Worm (Caenorhabditis elegans) whole organism, mixed stage, embryonic: ENCODE data around the gene srh-215.

Experiments
- bed-3 ChIP-seq: fragments of 200-800 bp; sonication (Bioruptor generic); optimal IDR thresholded peaks from 3 replicates; lab custom pipeline; 2018; ENCODE audit warnings: mild to moderate bottlenecking, missing genetic modification characterization, moderate library complexity, missing compliant biosample characterization
- ceh-39 ChIP-seq: fragments of 150-350 bp; optimal IDR thresholded peaks from 2 replicates; lab custom pipeline; 2014; ENCODE audit warnings: missing biosample characterization, missing genetic modification characterization
- ceh-43 ChIP-seq: fragments of 200-800 bp; sonication (Bioruptor generic); optimal IDR thresholded peaks from 2 replicates; lab custom pipeline; 2018; ENCODE audit warnings: mild to moderate bottlenecking, missing genetic modification characterization, moderate library complexity, missing compliant biosample characterization
- ceh-83 ChIP-seq: fragments of 200-800 bp; sonication (Bioruptor generic); optimal IDR thresholded peaks from 2 replicates; lab custom pipeline; 2018; ENCODE audit warnings: mild to moderate bottlenecking, missing genetic modification characterization, missing compliant biosample characterization
- cnd-1 ChIP-seq: fragments of 200-800 bp; sonication (Bioruptor generic); optimal IDR thresholded peaks from 2 replicates; lab custom pipeline; 2018; ENCODE audit warnings: mild to moderate bottlenecking, missing genetic modification characterization, missing compliant biosample characterization
- drap-1 ChIP-seq: fragments of 200-800 bp; sonication (Bioruptor generic); optimal IDR thresholded peaks from 3 replicates; lab custom pipeline; 2018; ENCODE audit warnings: mild to moderate bottlenecking, missing genetic modification characterization, missing compliant biosample characterization
- elt-1 ChIP-seq: sonication (generic microtip); optimal IDR thresholded peaks from 2 replicates; lab custom pipeline; 2017; ENCODE audit warnings: missing genetic modification characterization, mild to moderate bottlenecking, missing compliant biosample characterization, antibody characterized with exemption, moderate library complexity, borderline replicate concordance; ENCODE audit not compliant: insufficient read depth
- elt-3 ChIP-seq: fragments of 150-350 bp; optimal IDR thresholded peaks from 2 replicates; lab custom pipeline; 2014; ENCODE audit warnings: missing biosample characterization, missing genetic modification characterization
- flh-1 ChIP-seq: fragments of 200-800 bp; sonication (Bioruptor generic); optimal IDR thresholded peaks from 2 replicates; lab custom pipeline; 2018; ENCODE audit warnings: mild to moderate bottlenecking, missing genetic modification characterization, moderate library complexity, missing compliant biosample characterization
- hlh-1 ChIP-seq: fragments of 150-350 bp; optimal IDR thresholded peaks from 2 replicates; lab custom pipeline; 2014; ENCODE audit warnings: missing biosample characterization, missing genetic modification reagents, missing genetic modification characterization
- lin-13 ChIP-seq: fragments of 150-350 bp; optimal IDR thresholded peaks from 2 replicates; lab custom pipeline; 2014; ENCODE audit warnings: missing biosample characterization, missing genetic modification characterization
- lsy-2 ChIP-seq: fragments of 150-350 bp; optimal IDR thresholded peaks from 2 replicates; lab custom pipeline; 2014; ENCODE audit warnings: missing biosample characterization, missing genetic modification characterization
- mab-5 ChIP-seq: fragments of 150-350 bp; optimal IDR thresholded peaks from 2 replicates; lab custom pipeline; 2014; ENCODE audit warnings: missing biosample characterization, missing genetic modification characterization
- mep-1 ChIP-seq: fragments of 150-350 bp; optimal IDR thresholded peaks from 2 replicates; lab custom pipeline; 2017; ENCODE audit warnings: missing biosample characterization, missing genetic modification reagents, missing genetic modification characterization, inconsistent platforms
- mls-2 ChIP-seq: sonication (generic microtip); optimal IDR thresholded peaks from 2 replicates; lab custom pipeline; 2016; ENCODE audit warnings: mild to moderate bottlenecking, missing genetic modification characterization, moderate library complexity, missing compliant biosample characterization
- nhr-12 ChIP-seq: fragments of 150-350 bp; optimal IDR thresholded peaks from 2 replicates; lab custom pipeline; 2014; ENCODE audit warnings: missing biosample characterization, missing genetic modification characterization
- nhr-2 ChIP-seq: fragments of 150-350 bp; optimal IDR thresholded peaks from 2 replicates; lab custom pipeline; 2014; ENCODE audit warnings: missing biosample characterization, missing genetic modification characterization
- nhr-237 ChIP-seq: fragments of 150-350 bp; optimal IDR thresholded peaks from 2 replicates; lab custom pipeline; 2014; ENCODE audit warnings: missing biosample characterization, missing genetic modification characterization
- nhr-28 ChIP-seq: fragments of 150-350 bp; optimal IDR thresholded peaks from 2 replicates; lab custom pipeline; 2014; ENCODE audit warnings: missing biosample characterization, missing genetic modification characterization
- nhr-76 ChIP-seq: sonication (generic microtip); optimal IDR thresholded peaks from 2 replicates; lab custom pipeline; 2017; ENCODE audit warnings: missing biosample characterization, missing genetic modification characterization
- pha-4 ChIP-seq: fragments of 150-350 bp; optimal IDR thresholded peaks from 2 replicates; lab custom pipeline; 2018; ENCODE audit warnings: missing biosample characterization, missing genetic modification reagents, missing genetic modification characterization
- sem-2 ChIP-seq: fragments of 200-800 bp; sonication (Bioruptor generic); optimal IDR thresholded peaks from 2 replicates; lab custom pipeline; 2018; ENCODE audit warnings: mild to moderate bottlenecking, missing genetic modification characterization, missing compliant biosample characterization
- snpc-4 ChIP-seq: fragments of 150-350 bp; optimal IDR thresholded peaks from 2 replicates; lab custom pipeline; 2014; ENCODE audit warnings: missing biosample characterization, missing genetic modification characterization
- sptf-1 ChIP-seq: sonication (generic microtip); optimal IDR thresholded peaks from 2 replicates; lab custom pipeline; 2017; ENCODE audit warnings: mild to moderate bottlenecking, missing genetic modification characterization, moderate library complexity, missing compliant biosample characterization
- tbx-8 ChIP-seq: fragments of 200-800 bp; sonication (Bioruptor generic); optimal IDR thresholded peaks from 2 replicates; lab custom pipeline; 2018; ENCODE audit warnings: mild to moderate bottlenecking, missing genetic modification characterization, moderate library complexity, missing compliant biosample characterization
- unc-120 ChIP-seq: sonication (generic microtip); optimal IDR thresholded peaks from 2 replicates; lab custom pipeline; 2017; ENCODE audit warnings: missing genetic modification characterization, missing compliant biosample characterization; ENCODE audit not compliant: poor library complexity, severe bottlenecking
- unc-39 ChIP-seq: fragments of 150-350 bp; optimal IDR thresholded peaks from 2 replicates; lab custom pipeline; 2014; ENCODE audit warnings: missing biosample characterization, missing genetic modification characterization
- unc-62 ChIP-seq: fragments of 150-350 bp; optimal IDR thresholded peaks from 2 replicates; lab custom pipeline; 2014; ENCODE audit warnings: missing biosample characterization, missing genetic modification reagents, missing genetic modification characterization
- zip-8 ChIP-seq: fragments of 150-350 bp; optimal IDR thresholded peaks from 2 replicates; lab custom pipeline; 2014; ENCODE audit warnings: missing biosample characterization, missing genetic modification characterization
- ztf-11 ChIP-seq: fragments of 150-350 bp; optimal IDR thresholded peaks from 2 replicates; lab custom pipeline; 2014; ENCODE audit warnings: missing biosample characterization, missing genetic modification characterization

The srh-215 gene

ce11 chrV:16852002-16852401 is 20.2 kb upstream of the srh-215 start, which contains the start of gene clec-37:
Gene clec-37, minus strand, starts transcription at chrV:16852102.
- TF ChIP-seq tbx-8 (GFP tag; lab: Kevin White, UChicago): no peak
- TF ChIP-seq elt-3 (tag; lab: Kevin White, UChicago): no peak
- no peak for TF ChIP-seq ceh-43 (GFP tag; lab: Kevin White, UChicago)
- TF ChIP-seq lin-13 (tag; lab: Kevin White, UChicago): no peak
- TF ChIP-seq unc-39 (tag; lab: Kevin White, UChicago): no peak
- TF ChIP-seq ceh-83 (GFP tag; lab: Kevin White, UChicago): no peak
- TF ChIP-seq drap-1 (GFP tag; lab: Kevin White, UChicago): no peak
- no peak for TF ChIP-seq mab-5 (tag; lab: Kevin White, UChicago)
- TF ChIP-seq sem-2 (GFP tag; lab: Kevin White, UChicago): no peak
- no peak for TF ChIP-seq cnd-1 (tag; lab: Kevin White, UChicago)
- no peak for TF ChIP-seq unc-62 (GFP tag; lab: Kevin White, UChicago)
- no peak for TF ChIP-seq lsy-2 (tag; lab: Kevin White, UChicago)
- TF ChIP-seq hlh-1: no peak
- TF ChIP-seq zip-8 (tag; lab: Kevin White, UChicago): no peak
- TF ChIP-seq elt-1: no peak
- TF ChIP-seq mep-1 (tag; lab: Kevin White, UChicago): no peak
- TF ChIP-seq unc-120: no peak
- TF ChIP-seq, all 35 proteins: peak for 0

- TF ChIP-seq nhr-28 (no peak), zip-8 (tag; lab: Kevin White, UChicago) (no peak), pha-4 (no peak), mep-1 (tag; lab: Kevin White, UChicago) (no peak), unc-120 (no peak), unc-62 (GFP tag; lab: Kevin White, UChicago) (no peak), sptf-1 (tag; lab: Kevin White, UChicago) (no peak), flh-1 (GFP tag; lab: Kevin White, UChicago) (no peak), drap-1 (GFP tag; lab: Kevin White, UChicago) (no peak), lsy-2 (tag; lab: Kevin White, UChicago) (no peak), ceh-39 (no peak), bed-3 (GFP tag; lab: Kevin White, UChicago) (no peak), cnd-1 (tag; lab: Kevin White, UChicago) (no peak)
These were observed 16.7 kb upstream of the srh-215 start, which contains the start of the genes clec-36 and clec-26 for ce11 chrV:16848498-16848897. Gene clec-36, minus strand, starts transcription at chrV:16848598. Gene clec-26, plus strand, starts transcription at chrV:16848611.

- no peak for TF ChIP-seq zip-8 (tag; lab: Kevin White, UChicago)
- no peak for TF ChIP-seq tbx-8 (GFP tag; lab: Kevin White, UChicago)
- TF ChIP-seq, all 35 proteins: peak for 0
These were observed 11.1 kb upstream of the srh-215 start, which contains the start of gene clec-25 for ce11 chrV:16842941-16843340. Gene clec-25, plus strand, starts transcription at chrV:16843241.

- TF ChIP-seq hlh-1 (no peak), mls-2 (no peak), snpc-4 (tag; lab: Kevin White, UChicago) (no peak), mab-5 (tag; lab: Kevin White, UChicago) (no peak), sem-2 (GFP tag; lab: Kevin White, UChicago) (no peak), unc-62 (GFP tag; lab: Kevin White, UChicago) (no peak), drap-1 (GFP tag; lab: Kevin White, UChicago) (no peak), nhr-76 (no peak), pha-4 (no peak), unc-39 (tag; lab: Kevin White, UChicago) (no peak), nhr-237 (no peak), ceh-39 (no peak), nhr-2 (tag; lab: Kevin White, UChicago) (no peak), elt-3 (tag; lab: Kevin White, UChicago) (no peak), cnd-1 (tag; lab: Kevin White, UChicago) (no peak)
These were observed 9.1 kb upstream of the srh-215 start, which contains the start of gene clec-40 for ce11 chrV:16840961-16841360. Gene clec-40, minus strand, starts transcription at chrV:16841061.

- TF ChIP-seq elt-1 (no peak), unc-62 (GFP tag; lab: Kevin White, UChicago) (no peak), mab-5 (tag; lab: Kevin White, UChicago) (no peak), zip-8 (tag; lab: Kevin White, UChicago) (no peak), nhr-12 (tag; lab: Kevin White, UChicago) (no peak), sem-2 (GFP tag; lab: Kevin White, UChicago) (no peak), ceh-43 (GFP tag; lab: Kevin White, UChicago) (no peak), bed-3 (GFP tag; lab: Kevin White, UChicago) (no peak), ztf-11 (tag; lab: Kevin White, UChicago) (no peak), lin-13 (tag; lab: Kevin White, UChicago) (no peak), ceh-39 (no peak), snpc-4 (tag; lab: Kevin White, UChicago) (no peak)
These were observed 8.5 kb upstream of the srh-215 start for ce11 chrV:16840283-16840682.
